Worm (Caenorhabditis elegans): ENCODE results near the gene C06G3.8.

The C06G3.8 gene

ce11 chrIV:7072110-7072509 is 39.8 kb upstream of the C06G3.8 start, which contains the start of gene srg-48:
Gene srg-48, plus strand, starts transcription at chrIV:7072410.
- TF ChIP-seq unc-98 (GFP tag; IDR thresholded peaks at IDR 0.05), result no peak
- TF ChIP-seq fos-1 (tag; optimal IDR thresholded peaks at IDR 0.05), result no peak
- TF ChIP-seq lsy-2 (tag; optimal IDR thresholded peaks at IDR 0.05), result no peak
- TF ChIP-seq mef-2 (tag; optimal IDR thresholded peaks at IDR 0.05), result no peak
- no peak for TF ChIP-seq nhr-84 (tag; optimal IDR thresholded peaks at IDR 0.05)
- no peak for TF ChIP-seq unc-86 (tag; optimal IDR thresholded peaks at IDR 0.05)
- TF ChIP-seq mab-9 (GFP tag; IDR thresholded peaks at IDR 0.05), result no peak
- no peak for TF ChIP-seq ama-1 (optimal IDR thresholded peaks at IDR 0.05)
- no peak for TF ChIP-seq nhr-47 (tag; optimal IDR thresholded peaks at IDR 0.05)
- no peak for TF ChIP-seq dsc-1 (tag; optimal IDR thresholded peaks at IDR 0.05)
- TF ChIP-seq nhr-11 (tag; optimal IDR thresholded peaks at IDR 0.05), result no peak
- no peak for TF ChIP-seq unc-62 (GFP tag; optimal IDR thresholded peaks at IDR 0.05)
- TF ChIP-seq sup-37 (GFP tag; optimal IDR thresholded peaks at IDR 0.05), result no peak
- no peak for TF ChIP-seq lin-35 (GFP tag; optimal IDR thresholded peaks at IDR 0.05)
- TF ChIP-seq ceh-90 (tag; optimal IDR thresholded peaks at IDR 0.05), result no peak

- TF ChIP-seq vab-15 (tag; optimal IDR thresholded peaks at IDR 0.05) (no peak), mep-1 (tag; optimal IDR thresholded peaks at IDR 0.05) (no peak), skn-1 (tag; optimal IDR thresholded peaks at IDR 0.05) (no peak), blmp-1 (tag; optimal IDR thresholded peaks at IDR 0.05) (no peak), jun-1 (tag; optimal IDR thresholded peaks at IDR 0.05) (no peak), pax-3 (tag; optimal IDR thresholded peaks at IDR 0.05) (no peak), C16A3.4 (tag; optimal IDR thresholded peaks at IDR 0.05) (no peak)
These were observed 35.1 kb upstream of the C06G3.8 start for ce11 chrIV:7067446-7067845.

- TF ChIP-seq egl-13 (tag; optimal IDR thresholded peaks at IDR 0.05) (no peak), ceh-90 (tag; optimal IDR thresholded peaks at IDR 0.05) (no peak), pqm-1 (tag; optimal IDR thresholded peaks at IDR 0.05) (no peak), ceh-8 (GFP tag; optimal IDR thresholded peaks at IDR 0.05) (no peak), sox-4 (tag; optimal IDR thresholded peaks at IDR 0.05) (no peak), skn-1 (tag; optimal IDR thresholded peaks at IDR 0.05) (no peak), mab-9 (GFP tag; IDR thresholded peaks at IDR 0.05) (no peak), lin-15B (tag; optimal IDR thresholded peaks at IDR 0.05) (no peak), hpl-2 (GFP tag; optimal IDR thresholded peaks at IDR 0.05) (no peak)
These were observed 32.7 kb upstream of the C06G3.8 start, which contains the start of gene Y43B11AL.1 for ce11 chrIV:7065022-7065421. Gene Y43B11AL.1, plus strand, starts transcription at chrIV:7065322.

DNA sequence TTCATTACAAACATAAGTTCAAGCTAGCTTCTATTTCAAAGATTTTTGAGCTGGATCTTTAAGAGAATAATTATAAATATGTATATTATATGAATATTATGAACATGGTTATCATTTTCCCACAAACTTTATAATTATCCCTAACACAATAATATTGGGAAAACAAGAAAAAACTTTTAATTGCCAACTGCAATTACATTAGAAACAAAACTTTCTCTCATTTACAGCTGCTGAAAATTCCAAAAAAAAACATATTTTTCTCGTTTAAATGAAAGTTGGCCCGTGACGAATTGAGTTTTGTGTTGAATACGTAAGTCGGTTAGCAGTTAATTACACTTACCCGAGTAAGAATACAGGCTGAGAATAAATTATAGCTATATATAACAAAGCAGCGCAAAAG is 30.3 kb upstream of the C06G3.8 start:
- no peak for TF ChIP-seq jun-1 (tag; optimal IDR thresholded peaks at IDR 0.05)
- no peak for TF ChIP-seq tlp-1 (tag; optimal IDR thresholded peaks at IDR 0.05)
- no peak for TF ChIP-seq ama-1 (optimal IDR thresholded peaks at IDR 0.05)
- no peak for TF ChIP-seq elt-2 (tag; optimal IDR thresholded peaks at IDR 0.05)
- TF ChIP-seq nhr-71 (tag; optimal IDR thresholded peaks at IDR 0.05), result no peak

DNA sequence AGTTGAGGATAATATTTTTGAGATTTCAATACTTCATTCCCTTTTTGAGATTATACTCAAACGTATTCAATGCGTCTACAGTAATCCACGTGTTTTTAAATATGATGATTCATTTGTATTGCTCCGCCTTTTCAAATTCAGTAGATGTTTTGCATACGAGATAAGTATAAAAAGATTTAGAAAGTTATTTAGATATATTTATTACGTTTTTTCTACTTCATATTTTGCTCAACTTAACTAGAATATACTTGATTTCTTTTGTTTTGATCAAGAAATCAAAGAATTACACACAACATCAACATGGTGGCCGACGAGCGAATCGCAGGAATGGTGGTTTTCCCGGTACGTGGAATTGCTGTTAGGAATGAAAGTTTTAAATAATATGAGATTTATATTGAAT is 25.3 kb upstream of the C06G3.8 start, which contains the start of gene srx-50:
srx-50 (plus strand) TSS at position 301 of the 400 bp plus-strand sequence.
- no peak for TF ChIP-seq isw-1 (GFP tag; IDR thresholded peaks at IDR 0.05)

- TF ChIP-seq unc-130 (tag; optimal IDR thresholded peaks at IDR 0.05) (no peak), mep-1 (tag; optimal IDR thresholded peaks at IDR 0.05) (no peak), C04F5.9 (tag; optimal IDR thresholded peaks at IDR 0.05) (no peak), elt-2 (tag; optimal IDR thresholded peaks at IDR 0.05) (no peak), C34B4.2 (tag; optimal IDR thresholded peaks at IDR 0.05) (no peak), egl-27 (tag; optimal IDR thresholded peaks at IDR 0.05) (no peak), nhr-28 (tag; optimal IDR thresholded peaks at IDR 0.05) (no peak), fkh-10 (GFP tag; optimal IDR thresholded peaks at IDR 0.05) (no peak), jun-1 (tag; optimal IDR thresholded peaks at IDR 0.05) (no peak), lsy-2 (tag; optimal IDR thresholded peaks at IDR 0.05) (no peak), nhr-47 (tag; optimal IDR thresholded peaks at IDR 0.05) (no peak), nhr-85 (tag) (no peak), lin-15B (tag; optimal IDR thresholded peaks at IDR 0.05) (no peak), sptf-1 (tag; optimal IDR thresholded peaks at IDR 0.05) (no peak), dpl-1 (GFP tag; optimal IDR thresholded peaks at IDR 0.05) (no peak), nhr-20 (tag; optimal IDR thresholded peaks at IDR 0.05) (no peak), egl-13 (tag; optimal IDR thresholded peaks at IDR 0.05) (no peak), lir-3 (tag; optimal IDR thresholded peaks at IDR 0.05; ENCODE audit: poor library complexity) (no peak), ets-5 (GFP tag; IDR thresholded peaks at IDR 0.05) (no peak), nhr-77 (tag; optimal IDR thresholded peaks at IDR 0.05) (no peak)
These were observed 19.8 kb upstream of the C06G3.8 start for ce11 chrIV:7052135-7052534.
